Worm (Caenorhabditis elegans): ENCODE results near the gene Y45G12B.2.

DNA sequence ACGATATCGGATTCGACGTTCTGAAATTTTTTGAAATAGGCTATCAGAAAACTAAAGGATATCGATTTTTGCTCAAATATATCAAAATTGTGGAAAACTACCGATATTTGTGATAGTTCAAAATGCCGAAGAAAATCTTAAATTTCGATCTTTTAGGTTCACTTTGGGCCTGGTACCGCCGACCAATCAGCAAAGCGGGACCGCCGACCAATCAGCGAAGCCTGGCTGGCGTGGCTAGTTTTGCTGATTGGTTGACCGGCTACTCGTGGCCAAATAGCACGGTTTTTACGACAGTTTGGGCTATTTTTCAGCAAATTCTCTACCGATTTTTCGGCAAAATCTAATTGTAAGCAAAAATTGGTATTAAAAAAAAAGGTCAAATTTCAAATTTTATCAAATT, 15.6 kb downstream of the Y45G12B.2 start:
- TF ChIP-seq lin-15B (tag; optimal IDR thresholded peaks at IDR 0.05) (no peak), zag-1 (tag; optimal IDR thresholded peaks at IDR 0.05) (no peak), fkh-10 (GFP tag; optimal IDR thresholded peaks at IDR 0.05) (no peak), mml-1 (tag; optimal IDR thresholded peaks at IDR 0.05) (no peak), ama-1 (optimal IDR thresholded peaks at IDR 0.05) (no peak), fos-1 (tag; optimal IDR thresholded peaks at IDR 0.05) (no peak)

All from whole organism, L3 larva.